Fruit fly (Drosophila melanogaster): ENCODE data around the gene pira.
A peak's percentile ranks its signal among the peaks of the same experiment; 100 is the strongest.

The pira gene

DNA sequence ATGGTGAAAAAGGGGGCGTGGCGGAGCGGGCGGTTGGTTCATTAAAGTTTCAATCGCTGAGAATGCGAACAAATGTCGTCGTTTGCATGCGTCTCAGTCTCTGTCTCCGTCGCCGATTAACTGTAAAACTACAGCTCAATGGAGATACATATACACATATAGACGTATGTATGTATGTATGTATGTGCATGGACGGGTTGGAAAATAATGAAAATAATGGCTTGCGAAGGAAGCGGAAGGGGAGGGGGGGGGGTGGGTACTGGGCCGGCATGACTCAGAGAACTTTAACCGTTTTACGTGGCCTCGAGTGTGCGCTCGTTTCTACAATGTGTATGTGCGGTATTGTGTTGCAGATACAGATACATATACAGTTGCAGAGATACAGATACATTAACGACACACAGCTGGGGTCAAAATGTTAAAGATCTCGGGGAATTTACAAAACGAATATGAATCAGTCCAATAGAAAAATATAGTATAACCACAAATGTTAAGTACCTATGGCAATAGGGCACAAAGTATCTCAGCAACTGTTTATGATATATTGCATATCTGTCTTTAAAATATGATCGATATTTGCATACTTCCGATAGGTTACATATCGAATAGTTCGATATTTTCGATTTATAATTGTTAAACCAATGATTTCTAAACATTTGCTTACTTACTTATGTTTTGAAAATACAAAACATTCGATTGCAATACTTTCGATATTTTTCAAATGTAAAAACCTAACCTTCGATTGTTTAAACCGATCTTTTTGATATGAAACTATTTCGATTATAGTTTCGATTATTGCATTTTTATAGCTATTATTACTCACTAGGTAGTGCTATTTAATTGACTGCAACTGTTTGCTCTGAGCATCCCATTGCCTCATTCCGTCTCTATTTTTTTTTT lies 38.9 kb downstream of the pira start:
- TF ChIP-seq dsf (GFP tag; optimal IDR thresholded peaks at IDR 0.05; ENCODE audit: borderline replicate concordance) (no peak), Myc (optimal IDR thresholded peaks at IDR 0.05) (no peak), woc (GFP tag; optimal IDR thresholded peaks at IDR 0.05) (peak; percentile 7), rgr (GFP tag; optimal IDR thresholded peaks at IDR 0.05) (no peak), brk (GFP tag; optimal IDR thresholded peaks at IDR 0.05) (no peak), tai (GFP tag; optimal IDR thresholded peaks at IDR 0.05) (no peak), br (GFP tag; optimal IDR thresholded peaks at IDR 0.05) (no peak), HLH106 (tag; optimal IDR thresholded peaks at IDR 0.05) (no peak), jim (GFP tag; optimal IDR thresholded peaks at IDR 0.05) (no peak), Hr83 (GFP tag; optimal IDR thresholded peaks at IDR 0.05; ENCODE audit: poor library complexity, severe bottlenecking) (no peak), Rel (GFP tag; optimal IDR thresholded peaks at IDR 0.05) (no peak), Rel (tag; optimal IDR thresholded peaks at IDR 0.05) (peak; percentile 1), dl (GFP tag; optimal IDR thresholded peaks at IDR 0.05; ENCODE audit: insufficient read depth in 1 of 2, partially characterized antibody in 2 of 2) (no peak), Hr78 (GFP tag; optimal IDR thresholded peaks at IDR 0.05) (no peak), foxo (GFP tag; optimal IDR thresholded peaks at IDR 0.05) (no peak), fru (GFP tag; optimal IDR thresholded peaks at IDR 0.05) (peak; percentile 6)

DNA sequence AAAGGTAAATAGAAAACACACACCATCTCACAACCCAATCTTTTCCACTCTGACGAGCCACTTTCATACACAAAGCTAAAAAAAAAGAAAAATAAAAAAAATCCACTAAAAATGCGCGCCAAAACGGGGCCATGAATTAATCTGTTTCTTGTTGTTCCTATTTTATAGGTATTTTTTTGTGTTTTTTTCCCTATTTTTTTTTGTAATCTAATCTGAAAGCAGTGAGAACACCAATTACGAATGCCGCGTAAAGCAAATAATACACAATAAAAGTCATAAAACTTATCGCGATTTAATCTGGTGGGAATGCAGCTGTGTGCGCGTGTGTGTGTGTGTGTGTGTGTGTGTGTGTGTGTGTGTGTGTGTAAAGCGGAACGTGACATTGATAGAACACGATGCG lies 40.1 kb downstream of the pira start:
- TF ChIP-seq Myc (optimal IDR thresholded peaks at IDR 0.05): no peak
- peak; percentile 42 for TF ChIP-seq Dfd (GFP tag; optimal IDR thresholded peaks at IDR 0.05)
- peak; percentile 25 for TF ChIP-seq br (GFP tag; optimal IDR thresholded peaks at IDR 0.05)
- peak; percentile 26 for TF ChIP-seq h (GFP tag; optimal IDR thresholded peaks at IDR 0.05)
- peak; percentile 44 for TF ChIP-seq Sp1 (GFP tag; optimal IDR thresholded peaks at IDR 0.05)
- no peak for TF ChIP-seq woc (GFP tag; optimal IDR thresholded peaks at IDR 0.05)
- no peak for TF ChIP-seq Rel (GFP tag; optimal IDR thresholded peaks at IDR 0.05)
- peak; percentile 55 for TF ChIP-seq Rel (tag; optimal IDR thresholded peaks at IDR 0.05)
- TF ChIP-seq ey (GFP tag; optimal IDR thresholded peaks at IDR 0.05): no peak
- TF ChIP-seq lola (GFP tag; optimal IDR thresholded peaks at IDR 0.05): no peak
- TF ChIP-seq OdsH (GFP tag; optimal IDR thresholded peaks at IDR 0.05): no peak
- peak; percentile 84 for TF ChIP-seq CrebA (GFP tag; optimal IDR thresholded peaks at IDR 0.05; ENCODE audit: borderline replicate concordance)
- no peak for TF ChIP-seq tai (GFP tag; optimal IDR thresholded peaks at IDR 0.05)
- no peak for TF ChIP-seq sage (GFP tag; optimal IDR thresholded peaks at IDR 0.05)
- TF ChIP-seq psq (GFP tag; optimal IDR thresholded peaks at IDR 0.05): peak; percentile 46

DNA sequence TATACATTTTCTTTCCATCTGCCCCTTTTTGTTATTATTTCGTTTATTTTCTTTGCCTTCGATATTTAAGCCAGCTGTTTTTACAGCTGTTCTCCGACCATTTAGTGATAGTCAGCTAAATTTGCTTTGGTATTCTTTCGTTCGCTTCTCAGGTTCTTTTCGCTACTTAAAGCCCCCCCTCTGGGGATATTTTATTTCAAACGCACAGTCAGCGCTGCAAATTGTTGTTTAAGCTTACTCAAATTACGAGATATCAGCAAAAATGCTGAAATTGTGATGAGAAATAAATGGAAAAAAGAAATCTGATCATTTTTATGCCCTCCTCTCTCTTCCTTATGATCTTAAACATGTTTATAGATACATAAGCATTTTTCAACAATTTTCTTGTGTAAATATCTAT lies 41.4 kb downstream of the pira start:
- no peak for TF ChIP-seq Dif (GFP tag; optimal IDR thresholded peaks at IDR 0.05; ENCODE audit: partially characterized antibody)
- no peak for TF ChIP-seq Mio (GFP tag; optimal IDR thresholded peaks at IDR 0.05)

DNA sequence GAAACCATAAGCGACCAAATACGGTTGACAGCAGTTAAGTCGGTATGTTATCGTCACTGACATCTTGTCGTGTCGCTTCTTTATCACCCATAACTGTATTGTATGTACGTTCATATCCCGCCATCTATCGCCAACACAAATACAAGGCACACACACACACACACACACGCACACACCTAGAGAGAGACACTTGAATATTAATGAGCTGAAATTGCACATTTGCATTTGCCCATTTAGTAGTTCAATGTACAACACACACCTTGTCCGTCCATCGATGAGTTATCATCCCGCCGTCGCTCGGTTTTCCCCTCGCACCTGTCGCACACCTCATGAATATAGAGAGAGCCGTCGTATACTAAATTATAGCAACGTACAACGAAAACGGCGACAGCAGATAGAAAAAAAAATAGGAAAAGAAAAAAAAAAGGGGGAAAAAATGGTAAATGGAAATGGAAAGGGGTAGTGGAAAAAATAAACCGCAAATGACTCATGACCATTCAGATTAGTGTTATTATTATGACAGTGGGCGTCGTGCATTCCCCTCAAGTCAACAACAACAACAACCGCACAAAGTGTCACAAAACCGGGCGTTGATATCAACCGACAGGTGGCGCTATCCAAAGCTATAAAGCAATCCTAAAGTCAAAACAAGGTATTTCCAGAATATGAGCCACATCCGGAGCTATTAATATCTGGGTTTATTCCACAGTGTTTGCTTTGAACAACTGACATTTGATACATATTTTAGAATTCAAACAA lies 42.1 kb downstream of the pira start:
- TF ChIP-seq Dfd (GFP tag; optimal IDR thresholded peaks at IDR 0.05) (peak; percentile 65), Dif (GFP tag; optimal IDR thresholded peaks at IDR 0.05; ENCODE audit: partially characterized antibody) (no peak), Rel (GFP tag; optimal IDR thresholded peaks at IDR 0.05) (no peak), Rel (tag; optimal IDR thresholded peaks at IDR 0.05) (peak; percentile 1), ey (GFP tag; optimal IDR thresholded peaks at IDR 0.05) (no peak)

DNA sequence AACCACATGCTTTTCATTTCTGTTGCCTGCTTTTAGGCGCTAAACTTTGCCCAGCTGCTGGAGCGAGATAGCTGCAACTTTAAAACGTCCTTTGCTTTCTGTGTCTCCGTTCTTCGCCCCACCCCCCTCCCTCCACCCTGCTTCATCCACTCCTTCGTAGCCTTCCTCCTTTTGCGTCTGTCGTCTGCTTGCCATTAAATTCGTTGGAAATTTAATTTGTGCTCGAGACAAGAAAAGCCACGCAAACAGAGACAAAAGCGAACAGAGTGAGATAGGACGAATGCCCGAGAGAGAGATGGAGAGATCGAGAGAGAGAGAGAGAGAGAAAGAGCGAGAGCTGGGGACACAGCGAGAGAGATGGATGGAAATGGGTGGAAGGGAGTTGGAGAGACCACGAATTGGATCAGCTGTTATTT lies 43.5 kb downstream of the pira start:
- TF ChIP-seq GATAd (GFP tag; optimal IDR thresholded peaks at IDR 0.05): no peak
- TF ChIP-seq tai (GFP tag; optimal IDR thresholded peaks at IDR 0.05): no peak
- peak; percentile 87 for TF ChIP-seq psq (GFP tag; optimal IDR thresholded peaks at IDR 0.05)
- no peak for TF ChIP-seq woc (GFP tag; optimal IDR thresholded peaks at IDR 0.05)
- TF ChIP-seq Dif (GFP tag; optimal IDR thresholded peaks at IDR 0.05; ENCODE audit: partially characterized antibody): peak; percentile 10
- peak; percentile 0 for TF ChIP-seq h (GFP tag; optimal IDR thresholded peaks at IDR 0.05)
- TF ChIP-seq CG32264 (GFP tag; optimal IDR thresholded peaks at IDR 0.05): no peak
- TF ChIP-seq Hr83 (GFP tag; optimal IDR thresholded peaks at IDR 0.05; ENCODE audit: poor library complexity, severe bottlenecking): no peak
- TF ChIP-seq dl (GFP tag; optimal IDR thresholded peaks at IDR 0.05; ENCODE audit: insufficient read depth in 1 of 2, partially characterized antibody in 2 of 2): peak in 1 of 2 experiments; percentile 38
